Fruit fly (Drosophila melanogaster): ENCODE results near the gene CG6833.

dm6 chr3L:14086225-14086624 lies 35.2 kb downstream of the CG6833 start:
- TF ChIP-seq CG11617 (GFP tag; optimal IDR thresholded peaks at IDR 0.05) (no peak), bab1 (GFP tag; optimal IDR thresholded peaks at IDR 0.05) (no peak), kay (GFP tag; ENCODE audit: borderline replicate concordance) (no peak), cic (GFP tag; optimal IDR thresholded peaks at IDR 0.05) (no peak), CG33017 (tag; optimal IDR thresholded peaks at IDR 0.05) (no peak), Hr96 (GFP tag; optimal IDR thresholded peaks at IDR 0.05) (no peak), Crg-1 (GFP tag; optimal IDR thresholded peaks at IDR 0.05) (no peak), ovo (GFP tag; optimal IDR thresholded peaks at IDR 0.05) (no peak)

All from whole organism, adult.